Fruit fly (Drosophila melanogaster): ENCODE measurements around the gene Mnt.
A peak's percentile ranks its signal among the peaks of the same experiment; 100 is the strongest.

Mnt gene

dm6 chrX:3743005-3743890 is 71.6 kb downstream of the Mnt start (continued):
- peak; percentile 55 for TF ChIP-seq CG11696 (GFP tag; IDR thresholded peaks at IDR 0.05)
- peak; percentile 48 for TF ChIP-seq CG14965 (GFP tag; optimal IDR thresholded peaks at IDR 0.05; ENCODE audit: borderline replicate concordance)
- no peak for TF ChIP-seq ac (GFP tag; optimal IDR thresholded peaks at IDR 0.05)
- TF ChIP-seq slbo (GFP tag; IDR thresholded peaks at IDR 0.05) = peak; percentile 90
- TF ChIP-seq mld (GFP tag; IDR thresholded peaks at IDR 0.05; ENCODE audit: partially characterized antibody) = no peak
- peak; percentile 90 for TF ChIP-seq Fer3 (tag; optimal IDR thresholded peaks at IDR 0.05)
- TF ChIP-seq pros (GFP tag; optimal IDR thresholded peaks at IDR 0.05) = peak; percentile 45
- no peak for TF ChIP-seq CG1832 (GFP tag; optimal IDR thresholded peaks at IDR 0.05)
- no peak for TF ChIP-seq CG7928 (GFP tag; optimal IDR thresholded peaks at IDR 0.05)
- peak; percentile 80 for TF ChIP-seq CG12071 (GFP tag; optimal IDR thresholded peaks at IDR 0.05)
- TF ChIP-seq Xbp1 (GFP tag; optimal IDR thresholded peaks at IDR 0.05) = peak; percentile 82
- peak; percentile 84 for TF ChIP-seq CG11456 (GFP tag; IDR thresholded peaks at IDR 0.05)
- peak; percentile 44 for TF ChIP-seq repo (GFP tag; optimal IDR thresholded peaks at IDR 0.05)
- TF ChIP-seq CG17186 (GFP tag; optimal IDR thresholded peaks at IDR 0.05) = no peak
- TF ChIP-seq Drgx (GFP tag; IDR thresholded peaks at IDR 0.05) = peak; percentile 87
- peak; percentile 69 for TF ChIP-seq CG12744 (GFP tag; optimal IDR thresholded peaks at IDR 0.05)
- peak; percentile 79 for TF ChIP-seq CG32767 (GFP tag; IDR thresholded peaks at IDR 0.05)
- peak; percentile 84 for TF ChIP-seq CG13296 (GFP tag; optimal IDR thresholded peaks at IDR 0.05)
- peak; percentile 4 for TF ChIP-seq sd (tag; optimal IDR thresholded peaks at IDR 0.05)
- peak; percentile 70 for TF ChIP-seq sob (GFP tag; IDR thresholded peaks at IDR 0.05)
- peak; percentile 49 for TF ChIP-seq Hey (tag; optimal IDR thresholded peaks at IDR 0.05)
- peak; percentile 7 for TF ChIP-seq HLHmδ (GFP tag; optimal IDR thresholded peaks at IDR 0.05)
- no peak for TF ChIP-seq hbn (GFP tag; IDR thresholded peaks at IDR 0.05; ENCODE audit: partially characterized antibody)
- peak; percentile 72 for TF ChIP-seq CG1233 (GFP tag; optimal IDR thresholded peaks at IDR 0.05)
- no peak for TF ChIP-seq tna (GFP tag; IDR thresholded peaks at IDR 0.05; ENCODE audit: partially characterized antibody)
- no peak for TF ChIP-seq pfk (GFP tag; optimal IDR thresholded peaks at IDR 0.05)
- TF ChIP-seq tgo (GFP tag; IDR thresholded peaks at IDR 0.05) = peak; percentile 87
- peak; percentile 86 for TF ChIP-seq oc (tag; optimal IDR thresholded peaks at IDR 0.05)
- peak; percentile 66 for TF ChIP-seq schlank (tag; optimal IDR thresholded peaks at IDR 0.05)
- peak; percentile 74 for TF ChIP-seq CG6272 (GFP tag; IDR thresholded peaks at IDR 0.05)
- peak; percentile 7 for TF ChIP-seq da (GFP tag; optimal IDR thresholded peaks at IDR 0.05)
- TF ChIP-seq ap (GFP tag; IDR thresholded peaks at IDR 0.05) = peak; percentile 73
- peak; percentile 86 for TF ChIP-seq Camta (GFP tag; optimal IDR thresholded peaks at IDR 0.05)
- peak; percentile 17; the same call in 1 of the 2 replicates for TF ChIP-seq MBD-R2 (GFP tag; IDR thresholded peaks at IDR 0.05)
- peak; percentile 57 for TF ChIP-seq NC2β (GFP tag; optimal IDR thresholded peaks at IDR 0.05)
- TF ChIP-seq ase (GFP tag; IDR thresholded peaks at IDR 0.05) = peak; percentile 64; the same call in 2 of the 3 replicates
- peak; percentile 49 for TF ChIP-seq B-H2 (GFP tag; optimal IDR thresholded peaks at IDR 0.05)
- peak; percentile 74 for TF ChIP-seq sisA (GFP tag; IDR thresholded peaks at IDR 0.05)
- peak; percentile 61 for TF ChIP-seq CG16815 (GFP tag; optimal IDR thresholded peaks at IDR 0.05)
- peak; percentile 87 for TF ChIP-seq Ptx1 (GFP tag; IDR thresholded peaks at IDR 0.05)
- TF ChIP-seq otp (GFP tag; IDR thresholded peaks at IDR 0.05) = peak; percentile 74
- TF ChIP-seq chn (GFP tag; optimal IDR thresholded peaks at IDR 0.05) = peak; percentile 31
- TF ChIP-seq Dip2 (GFP tag; IDR thresholded peaks at IDR 0.05) = no peak
- TF ChIP-seq corto (GFP tag; optimal IDR thresholded peaks at IDR 0.05) = peak; percentile 85
- no peak for TF ChIP-seq CG7745 (tag; optimal IDR thresholded peaks at IDR 0.05)
- peak; percentile 81 for TF ChIP-seq CG7372 (GFP tag; IDR thresholded peaks at IDR 0.05)
- no peak for TF ChIP-seq ash1 (GFP tag; optimal IDR thresholded peaks at IDR 0.05)
- peak; percentile 38 for TF ChIP-seq CG3838 (GFP tag; optimal IDR thresholded peaks at IDR 0.05)
- TF ChIP-seq zf30C (GFP tag; optimal IDR thresholded peaks at IDR 0.05) = no peak
